Worm (Caenorhabditis elegans): ENCODE results near the gene C03B1.13.

The C03B1.13 gene

DNA sequence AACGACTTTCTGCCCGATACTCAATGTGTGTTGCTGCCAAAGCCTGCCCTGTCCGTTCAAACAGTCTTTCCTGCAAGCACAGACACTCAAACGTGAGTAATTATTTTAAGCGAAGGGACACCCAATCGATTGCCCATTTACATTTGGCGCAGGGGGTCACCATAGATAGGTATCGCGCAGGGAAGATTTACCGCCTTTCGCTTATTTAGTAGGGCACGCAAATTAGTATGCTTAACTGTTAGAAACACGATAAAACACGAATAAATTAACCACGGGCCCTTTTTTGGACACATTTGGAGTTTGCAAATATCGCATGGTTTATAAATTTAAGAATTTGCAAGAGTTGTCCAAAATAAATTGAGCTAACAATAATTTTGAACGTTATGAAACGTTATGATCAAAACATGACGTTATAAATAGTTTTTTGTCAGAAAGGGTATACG lies 41.4 kb downstream of the C03B1.13 start (continued):
- no peak for TF ChIP-seq aly-2 (tag; optimal IDR thresholded peaks at IDR 0.05)
- peak; percentile 98 for TF ChIP-seq php-3 (GFP tag; IDR thresholded peaks at IDR 0.05)
- peak; percentile 100 for TF ChIP-seq T26A8.4 (GFP tag; IDR thresholded peaks at IDR 0.05)
- peak; percentile 94 for TF ChIP-seq dmd-9 (GFP tag; IDR thresholded peaks at IDR 0.05)
- TF ChIP-seq jun-1 (tag; optimal IDR thresholded peaks at IDR 0.05): peak; percentile 100
- TF ChIP-seq nhr-6 (tag; optimal IDR thresholded peaks at IDR 0.05): peak; percentile 99
- peak; percentile 95 for TF ChIP-seq nhr-237 (tag; optimal IDR thresholded peaks at IDR 0.05)
- peak; percentile 90 for TF ChIP-seq Y75B8A.6 (GFP tag; IDR thresholded peaks at IDR 0.05)
- TF ChIP-seq lin-39 (tag; optimal IDR thresholded peaks at IDR 0.05): peak; percentile 84
- peak; percentile 97 for TF ChIP-seq F10B5.3 (tag; optimal IDR thresholded peaks at IDR 0.05)
- peak; percentile 91; the same call in 1 of the 2 replicates for TF ChIP-seq tag-97 (GFP tag; IDR thresholded peaks at IDR 0.05)
- peak; percentile 95 for TF ChIP-seq mdl-1 (tag; optimal IDR thresholded peaks at IDR 0.05)
- TF ChIP-seq ceh-82 (tag; optimal IDR thresholded peaks at IDR 0.05): peak; percentile 96
- TF ChIP-seq nhr-25 (tag; optimal IDR thresholded peaks at IDR 0.05; ENCODE audit: borderline replicate concordance, insufficient read depth): peak; percentile 98
- peak; percentile 96 for TF ChIP-seq arid-1 (GFP tag; conservative IDR thresholded peaks at IDR 0.05)
- peak; percentile 56 for TF ChIP-seq cey-2 (tag; optimal IDR thresholded peaks at IDR 0.05; ENCODE audit: borderline replicate concordance, insufficient read depth)
- peak; percentile 99 for TF ChIP-seq duxl-1 (tag; optimal IDR thresholded peaks at IDR 0.05; ENCODE audit: poor library complexity)
- peak; percentile 53 to 80 for TF ChIP-seq ZK546.5 (tag; optimal IDR thresholded peaks at IDR 0.05)
- TF ChIP-seq Y5F2A.4 (GFP tag; optimal IDR thresholded peaks at IDR 0.05): peak; percentile 96
- TF ChIP-seq lin-29 (GFP tag; IDR thresholded peaks at IDR 0.05): peak; percentile 97
- TF ChIP-seq dve-1 (tag; optimal IDR thresholded peaks at IDR 0.05; ENCODE audit: insufficient read depth): peak; percentile 100
- peak; percentile 77 for TF ChIP-seq attf-4 (tag; optimal IDR thresholded peaks at IDR 0.05)
- TF ChIP-seq mdt-29 (GFP tag; IDR thresholded peaks at IDR 0.05): peak; percentile 96
- peak; percentile 72 for TF ChIP-seq skn-1 (tag; optimal IDR thresholded peaks at IDR 0.05)
- TF ChIP-seq hmg-1.1 (GFP tag; IDR thresholded peaks at IDR 0.05): peak; percentile 100
- TF ChIP-seq F26F4.8 (GFP tag; conservative IDR thresholded peaks at IDR 0.05): no peak
- TF ChIP-seq F37D6.2 (tag; optimal IDR thresholded peaks at IDR 0.05): peak; percentile 99
- peak; percentile 97 for TF ChIP-seq zip-2 (tag; optimal IDR thresholded peaks at IDR 0.05)
- TF ChIP-seq set-16 (GFP tag; IDR thresholded peaks at IDR 0.05): no peak
- TF ChIP-seq lir-3 (tag; optimal IDR thresholded peaks at IDR 0.05): peak; percentile 95
- peak; percentile 100 for TF ChIP-seq mep-1 (tag; optimal IDR thresholded peaks at IDR 0.05)
- TF ChIP-seq rbr-2 (tag; optimal IDR thresholded peaks at IDR 0.05): peak; percentile 99
- TF ChIP-seq daf-16 (GFP tag; optimal IDR thresholded peaks at IDR 0.05): peak; percentile 97 to 98
- TF ChIP-seq daf-16 (tag; optimal IDR thresholded peaks at IDR 0.05): peak; percentile 96
- peak; percentile 96 to 97 for TF ChIP-seq lsy-2 (tag; optimal IDR thresholded peaks at IDR 0.05)
- TF ChIP-seq saeg-2 (GFP tag; IDR thresholded peaks at IDR 0.05): peak; percentile 99
- peak; percentile 45; the same call in 1 of the 2 replicates for TF ChIP-seq ceh-44 (GFP tag; IDR thresholded peaks at IDR 0.05)
- peak; percentile 40 for TF ChIP-seq unc-130 (GFP tag; optimal IDR thresholded peaks at IDR 0.05)
- peak; percentile 91 for TF ChIP-seq zfp-2 (tag; optimal IDR thresholded peaks at IDR 0.05)
- TF ChIP-seq nhr-41 (GFP tag; IDR thresholded peaks at IDR 0.05): peak; percentile 91
- peak; percentile 98 for TF ChIP-seq dmd-6 (GFP tag; IDR thresholded peaks at IDR 0.05)
- peak; percentile 99 for TF ChIP-seq madf-9 (GFP tag; conservative IDR thresholded peaks at IDR 0.05)
- TF ChIP-seq spr-1 (tag; optimal IDR thresholded peaks at IDR 0.05): peak; percentile 98
- TF ChIP-seq dmd-8 (GFP tag; IDR thresholded peaks at IDR 0.05): peak; percentile 83
- TF ChIP-seq nhr-11 (tag; optimal IDR thresholded peaks at IDR 0.05): peak; percentile 99
- peak; percentile 19 for TF ChIP-seq F49E8.2 (tag; optimal IDR thresholded peaks at IDR 0.05; ENCODE audit: borderline replicate concordance)
- TF ChIP-seq ces-1 (GFP tag; optimal IDR thresholded peaks at IDR 0.05): peak; percentile 97
- TF ChIP-seq mes-2 (tag; optimal IDR thresholded peaks at IDR 0.05; ENCODE audit: poor library complexity, severe bottlenecking): peak; percentile 98
- peak; percentile 74 for TF ChIP-seq dpl-1 (GFP tag; optimal IDR thresholded peaks at IDR 0.05)
- peak; percentile 85 for TF ChIP-seq sdz-12 (GFP tag; optimal IDR thresholded peaks at IDR 0.05)
